Fruit fly (Drosophila melanogaster): ENCODE measurements around the gene CG17110.
A peak's percentile ranks its signal among the peaks of the same experiment; 100 is the strongest.

CG17110 gene

dm6 chr3R:23067209-23067826, 24.2 kb upstream of the CG17110 start, which contains the start of gene CG17111 (continued):
- TF ChIP-seq exex (tag; optimal IDR thresholded peaks at IDR 0.05) (no peak), lbe (GFP tag; optimal IDR thresholded peaks at IDR 0.05) (no peak), Xrp1 (GFP tag; IDR thresholded peaks at IDR 0.05) (no peak), CG14710 (tag; optimal IDR thresholded peaks at IDR 0.05) (no peak)

DNA sequence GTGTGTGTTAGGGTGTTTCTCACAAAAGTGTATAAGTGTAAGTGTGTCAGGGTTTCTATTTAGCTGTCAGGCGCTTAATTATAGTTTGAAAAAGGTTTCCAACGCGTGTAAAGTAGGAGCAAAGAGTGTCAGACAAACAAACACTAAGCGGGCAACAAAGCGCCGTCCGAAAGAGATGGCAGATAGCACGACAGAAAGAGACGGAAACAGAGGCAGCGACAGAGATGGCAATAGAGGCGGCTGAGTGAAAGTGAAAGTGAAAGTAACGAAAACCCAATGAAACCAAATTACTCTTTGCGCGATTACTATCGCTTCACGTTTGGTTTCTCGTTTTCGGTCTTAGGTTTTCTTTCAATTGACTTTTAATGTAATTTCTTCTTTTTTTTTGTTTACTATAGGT, 17.0 kb upstream of the CG17110 start:
- no peak for TF ChIP-seq HLH3B (GFP tag; IDR thresholded peaks at IDR 0.05)
- TF ChIP-seq lbe (GFP tag; optimal IDR thresholded peaks at IDR 0.05): no peak
- no peak for TF ChIP-seq CG30431 (GFP tag; optimal IDR thresholded peaks at IDR 0.05)
- no peak for TF ChIP-seq CG6175 (GFP tag; IDR thresholded peaks at IDR 0.05)
- no peak for TF ChIP-seq HLH4C (GFP tag; IDR thresholded peaks at IDR 0.05; ENCODE audit: partially characterized antibody)
- TF ChIP-seq yki (optimal IDR thresholded peaks at IDR 0.05): no peak
- TF ChIP-seq Antp (GFP tag; optimal IDR thresholded peaks at IDR 0.05): no peak
- TF ChIP-seq Vsx1 (GFP tag; optimal IDR thresholded peaks at IDR 0.05): no peak
- TF ChIP-seq CG2199 (GFP tag; IDR thresholded peaks at IDR 0.05): no peak
- peak; percentile 67 for TF ChIP-seq CG10321 (GFP tag; IDR thresholded peaks at IDR 0.05)
- no peak for TF ChIP-seq btn (GFP tag; optimal IDR thresholded peaks at IDR 0.05)
- TF ChIP-seq Blimp-1 (GFP tag; optimal IDR thresholded peaks at IDR 0.05): peak; percentile 77
- no peak for TF ChIP-seq stc (GFP tag; IDR thresholded peaks at IDR 0.05)

dm6 chr3R:23081265-23081664, 10.3 kb upstream of the CG17110 start:
- TF ChIP-seq dm (GFP tag; optimal IDR thresholded peaks at IDR 0.05) (no peak), fd3F (GFP tag; optimal IDR thresholded peaks at IDR 0.05) (no peak), kay (GFP tag; optimal IDR thresholded peaks at IDR 0.05) (no peak), Ets65A (GFP tag) (peak; percentile 90), CoRest (tag; optimal IDR thresholded peaks at IDR 0.05) (no peak), row (GFP tag; IDR thresholded peaks at IDR 0.05) (0 out of 3 replicates have a peak, but pooled peaks have one; percentile 22), E2f1 (GFP tag; IDR thresholded peaks at IDR 0.05) (no peak), ranshi (GFP tag; IDR thresholded peaks at IDR 0.05) (no peak), NfI (GFP tag; optimal IDR thresholded peaks at IDR 0.05) (no peak)

DNA sequence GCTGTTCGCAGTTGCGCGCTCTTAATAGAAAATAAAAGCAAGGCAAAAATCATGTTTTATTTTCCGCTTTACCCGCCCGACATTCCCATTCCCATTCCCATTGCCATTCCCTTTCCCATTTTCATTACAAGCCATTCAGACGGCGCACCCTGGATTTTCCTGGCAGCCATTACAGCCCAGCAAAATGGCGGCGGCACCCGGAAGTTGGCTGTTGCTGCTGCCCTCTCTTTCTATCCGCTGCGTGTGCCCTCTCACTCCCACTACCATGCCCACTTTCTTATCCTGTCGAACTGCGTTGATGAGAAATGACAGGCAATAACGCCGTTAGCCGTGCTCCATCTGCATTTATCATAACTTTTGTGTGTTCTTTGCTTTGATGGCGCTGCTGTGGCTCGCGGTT, 3.3 kb upstream of the CG17110 start:
- no peak for TF ChIP-seq Ravus (GFP tag; IDR thresholded peaks at IDR 0.05)
- no peak for TF ChIP-seq CG16863 (GFP tag; optimal IDR thresholded peaks at IDR 0.05)
- TF ChIP-seq da (GFP tag; optimal IDR thresholded peaks at IDR 0.05): no peak
- TF ChIP-seq CG6683 (GFP tag; optimal IDR thresholded peaks at IDR 0.05): no peak
- peak; percentile 61 for TF ChIP-seq Ets97D (GFP tag; optimal IDR thresholded peaks at IDR 0.05)
- TF ChIP-seq Hr78 (GFP tag; optimal IDR thresholded peaks at IDR 0.05): no peak
- TF ChIP-seq CG8281 (tag; optimal IDR thresholded peaks at IDR 0.05): no peak
- peak; percentile 95 for TF ChIP-seq abd-A (tag; optimal IDR thresholded peaks at IDR 0.05)
- TF ChIP-seq CG1792 (GFP tag; optimal IDR thresholded peaks at IDR 0.05): no peak
- TF ChIP-seq CG7987 (GFP tag; optimal IDR thresholded peaks at IDR 0.05): no peak
- TF ChIP-seq knrl (GFP tag; IDR thresholded peaks at IDR 0.05; ENCODE audit: partially characterized antibody): no peak
- TF ChIP-seq caup (GFP tag; optimal IDR thresholded peaks at IDR 0.05; ENCODE audit: severe bottlenecking): no peak
- no peak for TF ChIP-seq CG5245 (GFP tag; optimal IDR thresholded peaks at IDR 0.05)
- no peak for TF ChIP-seq br (optimal IDR thresholded peaks at IDR 0.05)
- TF ChIP-seq bsh (GFP tag; optimal IDR thresholded peaks at IDR 0.05): no peak
- TF ChIP-seq bab2 (GFP tag; optimal IDR thresholded peaks at IDR 0.05): no peak
- no peak for TF ChIP-seq Bgb (GFP tag; IDR thresholded peaks at IDR 0.05; ENCODE audit: partially characterized antibody)
- TF ChIP-seq tgo (GFP tag; IDR thresholded peaks at IDR 0.05): no peak
- TF ChIP-seq lov (optimal IDR thresholded peaks at IDR 0.05): no peak
- 0 out of 3 replicates have a peak, but pooled peaks have one; percentile 33 for TF ChIP-seq lov (GFP tag; IDR thresholded peaks at IDR 0.05)
- no peak for TF ChIP-seq CG2116 (GFP tag; optimal IDR thresholded peaks at IDR 0.05)
- no peak for TF ChIP-seq gfzf (GFP tag; optimal IDR thresholded peaks at IDR 0.05)
- TF ChIP-seq Aef1 (GFP tag; IDR thresholded peaks at IDR 0.05): no peak

Data from whole organism, embryonic.